Worm (Caenorhabditis elegans) whole organism, L4 larva: ENCODE measurements around the gene F32D8.5.

Experiments used
- D1046.2 ChIP-seq: fragments of 200-800 bp; sonication (Bioruptor generic); IDR thresholded peaks from 2 replicates; pipeline ENCODE4 v1.3.6; 2022; ENCODE audit warnings: missing genetic modification characterization, missing compliant biosample characterization
- F37D6.2 ChIP-seq: sonication (generic microtip); optimal IDR thresholded peaks from 2 replicates; lab custom pipeline; 2016; ENCODE audit warnings: mild to moderate bottlenecking, missing genetic modification characterization, missing compliant biosample characterization
- F44E2.7 ChIP-seq: fragments of 200-800 bp; sonication (Bioruptor generic); IDR thresholded peaks from 2 replicates; pipeline ENCODE4 v2.1.2; 2022; ENCODE audit warnings: missing genetic modification characterization, missing compliant biosample characterization
- R02D3.7 ChIP-seq: fragments of 150-350 bp; sonication (generic microtip); optimal IDR thresholded peaks from 3 replicates; lab custom pipeline; 2014; ENCODE audit warnings: missing biosample characterization, missing genetic modification characterization
- Y105C5A.15 ChIP-seq: fragments of 200-800 bp; sonication (Bioruptor generic); IDR thresholded peaks from 2 replicates; pipeline ENCODE4 v1.3.6; 2022; ENCODE audit warnings: missing genetic modification characterization, missing compliant biosample characterization
- Y48G9A.11 ChIP-seq: fragments of 200-800 bp; sonication (Bioruptor generic); IDR thresholded peaks from 2 replicates; pipeline ENCODE4 v1.3.6; 2022; ENCODE audit warnings: missing genetic modification reagents, missing genetic modification characterization, missing compliant biosample characterization
- Y5F2A.4 ChIP-seq: fragments of 200-800 bp; sonication (Bioruptor generic); optimal IDR thresholded peaks from 2 replicates; lab custom pipeline; 2018; ENCODE audit warnings: mild to moderate bottlenecking, missing genetic modification characterization, missing compliant biosample characterization
- ZK546.5 ChIP-seq, 2 experiments: sonication (generic microtip); optimal IDR thresholded peaks; 2 replicates each; lab custom pipeline; 2017; ENCODE audit warnings: missing biosample characterization in 2 of 2, missing genetic modification characterization in 2 of 2
- aly-2 ChIP-seq: sonication (generic microtip); optimal IDR thresholded peaks from 2 replicates; lab custom pipeline; 2018; ENCODE audit warnings: missing biosample characterization, missing genetic modification characterization
- ceh-20 ChIP-seq: fragments of 200-800 bp; sonication (Bioruptor generic); IDR thresholded peaks from 2 replicates; pipeline ENCODE4 v1.3.6; 2022; ENCODE audit warnings: missing genetic modification reagents, missing genetic modification characterization, missing compliant biosample characterization
- ceh-32 ChIP-seq: sonication (generic microtip); optimal IDR thresholded peaks from 2 replicates; lab custom pipeline; 2016; ENCODE audit warnings: mild to moderate bottlenecking, missing genetic modification characterization, missing compliant biosample characterization; ENCODE audit not compliant: poor library complexity
- ces-1 ChIP-seq: fragments of 150-350 bp; sonication (generic microtip); optimal IDR thresholded peaks from 4 replicates; lab custom pipeline; 2014; ENCODE audit warnings: missing biosample characterization, missing genetic modification reagents, missing genetic modification characterization
- ctbp-1 ChIP-seq: fragments of 200-800 bp; sonication (Bioruptor generic); IDR thresholded peaks from 2 replicates; pipeline ENCODE4 v1.3.6; 2022; ENCODE audit warnings: missing genetic modification reagents, missing genetic modification characterization, missing compliant biosample characterization
- daf-16 ChIP-seq, 3 experiments: sonication (generic microtip); optimal IDR thresholded peaks; 2 replicates each; lab custom pipeline; 2016 to 2017; ENCODE audit warnings: missing genetic modification characterization in 3 of 3, missing genetic modification reagents in 3 of 3, mild to moderate bottlenecking in 2 of 3, missing compliant biosample characterization in 2 of 3, missing biosample characterization in 1 of 3, moderate library complexity in 1 of 3
- daf-8 ChIP-seq: fragments of 200-800 bp; sonication (Bioruptor generic); IDR thresholded peaks from 2 replicates; pipeline ENCODE4 v1.3.6; 2022; ENCODE audit warnings: missing genetic modification characterization, missing compliant biosample characterization
- dmd-6 ChIP-seq: fragments of 200-800 bp; sonication (Bioruptor generic); IDR thresholded peaks from 2 replicates; pipeline ENCODE4 v1.3.6; 2022; ENCODE audit warnings: missing genetic modification reagents, missing genetic modification characterization, missing compliant biosample characterization
- dmd-8 ChIP-seq: fragments of 200-800 bp; sonication (Bioruptor generic); IDR thresholded peaks from 2 replicates; pipeline ENCODE4 v1.3.6; 2022; ENCODE audit warnings: missing genetic modification characterization, missing compliant biosample characterization
- duxl-1 ChIP-seq: sonication (generic microtip); optimal IDR thresholded peaks from 2 replicates; lab custom pipeline; 2016; ENCODE audit warnings: mild to moderate bottlenecking, missing genetic modification characterization, moderate library complexity, missing compliant biosample characterization; ENCODE audit not compliant: poor library complexity
- dve-1 ChIP-seq: sonication (generic microtip); optimal IDR thresholded peaks from 2 replicates; lab custom pipeline; 2017; ENCODE audit warnings: antibody characterized with exemption, mild to moderate bottlenecking, missing genetic modification characterization, missing compliant biosample characterization; ENCODE audit not compliant: insufficient read depth
- egl-43 ChIP-seq: fragments of 200-800 bp; sonication (Bioruptor generic); IDR thresholded peaks from 2 replicates; pipeline ENCODE4 v1.3.6; 2022; ENCODE audit warnings: missing genetic modification reagents, missing genetic modification characterization, missing compliant biosample characterization
- fkh-10 ChIP-seq: fragments of 150-350 bp; optimal IDR thresholded peaks from 2 replicates; lab custom pipeline; 2014; ENCODE audit warnings: missing biosample characterization, missing genetic modification reagents, missing genetic modification characterization
- fos-1 ChIP-seq: fragments of 150-350 bp; optimal IDR thresholded peaks from 2 replicates; lab custom pipeline; 2014; ENCODE audit warnings: missing biosample characterization, missing genetic modification characterization
- gei-8 ChIP-seq: fragments of 200-800 bp; sonication (Bioruptor generic); optimal IDR thresholded peaks from 2 replicates; lab custom pipeline; 2018; ENCODE audit warnings: mild to moderate bottlenecking, missing genetic modification characterization, missing compliant biosample characterization
- hlh-11 ChIP-seq: fragments of 200-800 bp; sonication (Bioruptor generic); optimal IDR thresholded peaks from 2 replicates; lab custom pipeline; 2018; ENCODE audit warnings: mild to moderate bottlenecking, missing genetic modification characterization, missing compliant biosample characterization
- hlh-30 ChIP-seq: sonication (generic microtip); optimal IDR thresholded peaks from 2 replicates; lab custom pipeline; 2017; ENCODE audit warnings: antibody characterized with exemption, mild to moderate bottlenecking, missing genetic modification characterization, missing compliant biosample characterization; ENCODE audit not compliant: insufficient read depth
- lin-13 ChIP-seq: fragments of 150-350 bp; optimal IDR thresholded peaks from 2 replicates; lab custom pipeline; 2014; ENCODE audit warnings: missing biosample characterization, missing genetic modification reagents, missing genetic modification characterization
- lin-15B ChIP-seq: fragments of 150-350 bp; sonication (generic microtip); optimal IDR thresholded peaks from 3 replicates; lab custom pipeline; 2014; ENCODE audit warnings: missing biosample characterization, missing genetic modification characterization
- lsy-2 ChIP-seq, 2 experiments: fragments of 150-350 bp in 1 of 2; sonication (generic microtip) in 1 of 2; optimal IDR thresholded peaks; 2 replicates each; lab custom pipeline; 2014 to 2017; ENCODE audit warnings: missing biosample characterization in 2 of 2, missing genetic modification characterization in 2 of 2
- madf-5 ChIP-seq, 2 experiments: fragments of 200-800 bp; sonication (Bioruptor generic); IDR thresholded peaks; 2 replicates each; pipeline ENCODE4 v1.3.6; 2022; ENCODE audit warnings: missing compliant biosample characterization in 2 of 2, missing genetic modification characterization in 2 of 2
- madf-9 ChIP-seq: fragments of 200-800 bp; sonication (Bioruptor generic); conservative IDR thresholded peaks from 2 replicates; pipeline ENCODE4 v1.3.6; 2022; ENCODE audit warnings: missing genetic modification reagents, missing genetic modification characterization, missing compliant biosample characterization
- mdt-29 ChIP-seq: fragments of 200-800 bp; sonication (Bioruptor generic); IDR thresholded peaks from 2 replicates; pipeline ENCODE4 v1.3.6; 2022; ENCODE audit warnings: missing genetic modification reagents, missing genetic modification characterization, missing compliant biosample characterization
- mep-1 ChIP-seq: fragments of 150-350 bp; sonication (generic microtip); optimal IDR thresholded peaks from 3 replicates; lab custom pipeline; 2014; ENCODE audit warnings: missing biosample characterization, missing genetic modification characterization
- mxl-2 ChIP-seq: fragments of 200-800 bp; sonication (Bioruptor generic); conservative IDR thresholded peaks from 2 replicates; pipeline ENCODE4 v1.3.6; 2022; ENCODE audit warnings: missing genetic modification reagents, missing genetic modification characterization, missing compliant biosample characterization
- mxl-3 ChIP-seq: fragments of 200-800 bp; sonication (Bioruptor generic); optimal IDR thresholded peaks from 2 replicates; lab custom pipeline; 2018; ENCODE audit warnings: mild to moderate bottlenecking, missing genetic modification characterization, missing compliant biosample characterization
- nhr-10 ChIP-seq: fragments of 150-350 bp; optimal IDR thresholded peaks from 2 replicates; lab custom pipeline; 2014; ENCODE audit warnings: missing biosample characterization, missing genetic modification characterization
- nhr-28 ChIP-seq: fragments of 150-350 bp; optimal IDR thresholded peaks from 2 replicates; lab custom pipeline; 2014; ENCODE audit warnings: missing biosample characterization, missing genetic modification characterization
- nhr-42 ChIP-seq: fragments of 200-800 bp; sonication (Bioruptor generic); IDR thresholded peaks from 2 replicates; pipeline ENCODE4 v1.3.6; 2022; ENCODE audit warnings: missing genetic modification characterization, missing compliant biosample characterization
- nhr-6 ChIP-seq: fragments of 150-350 bp; optimal IDR thresholded peaks from 2 replicates; lab custom pipeline; 2014; ENCODE audit warnings: missing biosample characterization, missing genetic modification characterization
- nhr-76 ChIP-seq: fragments of 150-350 bp; optimal IDR thresholded peaks from 2 replicates; lab custom pipeline; 2014; ENCODE audit warnings: missing biosample characterization, missing genetic modification characterization
- nhr-77 ChIP-seq: fragments of 150-350 bp; optimal IDR thresholded peaks from 2 replicates; lab custom pipeline; 2014; ENCODE audit warnings: missing biosample characterization, missing genetic modification characterization
- php-3 ChIP-seq: fragments of 200-800 bp; sonication (Bioruptor generic); IDR thresholded peaks from 2 replicates; pipeline ENCODE4 v1.3.6; 2022; ENCODE audit warnings: missing genetic modification reagents, missing genetic modification characterization, missing compliant biosample characterization
- pqm-1 ChIP-seq: sonication (generic microtip); optimal IDR thresholded peaks from 2 replicates; lab custom pipeline; 2017; ENCODE audit warnings: missing biosample characterization, missing genetic modification characterization
- snpc-4 ChIP-seq: fragments of 150-350 bp; optimal IDR thresholded peaks from 2 replicates; lab custom pipeline; 2014; ENCODE audit warnings: missing biosample characterization, missing genetic modification characterization
- spr-3 ChIP-seq: fragments of 200-800 bp; sonication (Bioruptor generic); optimal IDR thresholded peaks from 2 replicates; lab custom pipeline; 2018; ENCODE audit warnings: mild to moderate bottlenecking, missing genetic modification characterization, missing compliant biosample characterization
- tag-97 ChIP-seq: fragments of 200-800 bp; sonication (Bioruptor generic); IDR thresholded peaks from 2 replicates; pipeline ENCODE4 v1.3.6; 2022; ENCODE audit warnings: missing genetic modification characterization, missing compliant biosample characterization
- unc-39 ChIP-seq: sonication (generic microtip); optimal IDR thresholded peaks from 2 replicates; lab custom pipeline; 2017; ENCODE audit warnings: missing biosample characterization, missing genetic modification characterization
- ztf-11 ChIP-seq: fragments of 150-350 bp; optimal IDR thresholded peaks from 2 replicates; lab custom pipeline; 2014; ENCODE audit warnings: missing biosample characterization, missing genetic modification characterization

F32D8.5 gene

ce11 chrV:10867586-10867985 is 27.0 kb upstream of the F32D8.5 start (continued):
- TF ChIP-seq lsy-2 (tag; optimal IDR thresholded peaks at IDR 0.05; lab: Kevin White, UChicago) (peak in 1 of 2 experiments; percentile 35), gei-8 (no peak), php-3 (no peak), madf-5 (GFP tag; IDR thresholded peaks at IDR 0.05; lab: Robert Waterston, UW) (no peak), unc-39 (tag; lab: Kevin White, UChicago) (no peak), ceh-20 (GFP tag; lab: Robert Waterston, UW) (no peak), nhr-77 (tag; lab: Kevin White, UChicago) (no peak), fkh-10 (GFP tag; lab: Kevin White, UChicago) (peak; percentile 58), ZK546.5 (tag; optimal IDR thresholded peaks at IDR 0.05; lab: Kevin White, UChicago) (no peak)

- TF ChIP-seq snpc-4 (tag; lab: Kevin White, UChicago) (no peak), nhr-10 (tag; lab: Kevin White, UChicago) (no peak), dmd-6 (GFP tag; lab: Robert Waterston, UW) (peak; percentile 66), hlh-30 (peak; percentile 74), daf-16 (GFP tag; optimal IDR thresholded peaks at IDR 0.05; lab: Kevin White, UChicago) (no peak), daf-16 (tag; optimal IDR thresholded peaks at IDR 0.05; lab: Kevin White, UChicago) (peak; percentile 18), dmd-8 (GFP tag; lab: Robert Waterston, UW) (no peak), ztf-11 (tag; lab: Kevin White, UChicago) (no peak), pqm-1 (peak; percentile 12), fos-1 (tag; lab: Kevin White, UChicago) (no peak), dve-1 (tag; lab: Kevin White, UChicago) (peak; percentile 36), mxl-3 (GFP tag; lab: Kevin White, UChicago) (peak; percentile 2), hlh-11 (tag; lab: Kevin White, UChicago) (peak; percentile 72), spr-3 (GFP tag; lab: Kevin White, UChicago) (no peak), ctbp-1 (peak; percentile 22; the same call in 1 of the 2 replicates), ceh-32 (tag; lab: Kevin White, UChicago) (no peak), R02D3.7 (tag; lab: Kevin White, UChicago) (no peak), nhr-28 (tag; lab: Kevin White, UChicago) (peak; percentile 2), tag-97 (GFP tag; lab: Robert Waterston, UW) (no peak)
These were observed 24.6 kb upstream of the F32D8.5 start for ce11 chrV:10870050-10870449.

- TF ChIP-seq ces-1 (GFP tag; lab: Kevin White, UChicago), result peak; percentile 25
- peak; percentile 78 for TF ChIP-seq nhr-6 (tag; lab: Kevin White, UChicago)
- no peak for TF ChIP-seq php-3
- TF ChIP-seq duxl-1, result no peak
- no peak for TF ChIP-seq ztf-11 (tag; lab: Kevin White, UChicago)
- TF ChIP-seq dve-1 (tag; lab: Kevin White, UChicago), result peak; percentile 77
- TF ChIP-seq mdt-29 (GFP tag; lab: Robert Waterston, UW), result no peak
- TF ChIP-seq F37D6.2, result peak; percentile 54
- peak; percentile 92 for TF ChIP-seq fkh-10 (GFP tag; lab: Kevin White, UChicago)
- peak; percentile 79 for TF ChIP-seq dmd-6 (GFP tag; lab: Robert Waterston, UW)
- no peak for TF ChIP-seq lin-15B
- TF ChIP-seq Y105C5A.15 (GFP tag; lab: Robert Waterston, UW), result no peak
- TF ChIP-seq daf-8 (GFP tag; lab: Robert Waterston, UW), result no peak
- peak; percentile 89 for TF ChIP-seq mep-1
- TF ChIP-seq spr-3 (GFP tag; lab: Kevin White, UChicago), result no peak
- no peak for TF ChIP-seq Y5F2A.4 (GFP tag; lab: Kevin White, UChicago)
- TF ChIP-seq lin-13 (GFP tag; lab: Kevin White, UChicago), result peak; percentile 46
- no peak for TF ChIP-seq mxl-2 (GFP tag; lab: Robert Waterston, UW)
- TF ChIP-seq nhr-77 (tag; lab: Kevin White, UChicago), result peak; percentile 67
- no peak for TF ChIP-seq D1046.2
- TF ChIP-seq nhr-76 (tag; lab: Kevin White, UChicago), result no peak
- peak; percentile 91 for TF ChIP-seq ctbp-1
- TF ChIP-seq nhr-42, result no peak
- TF ChIP-seq F44E2.7, result no peak
- no peak for TF ChIP-seq egl-43 (GFP tag; lab: Robert Waterston, UW)
- peak; percentile 59 for TF ChIP-seq nhr-10 (tag; lab: Kevin White, UChicago)
- no peak for TF ChIP-seq madf-9 (GFP tag; lab: Robert Waterston, UW)
- TF ChIP-seq aly-2 (tag; lab: Kevin White, UChicago), result no peak
- TF ChIP-seq ceh-32 (tag; lab: Kevin White, UChicago), result peak; percentile 12
- TF ChIP-seq Y48G9A.11 (GFP tag; lab: Robert Waterston, UW), result no peak
- peak; percentile 52; the same call in 1 of the 2 replicates for TF ChIP-seq ceh-20 (GFP tag; lab: Robert Waterston, UW)
These were observed 23.1 kb upstream of the F32D8.5 start for ce11 chrV:10871457-10871861.
